Worm (Caenorhabditis elegans) whole organism, L3 larva: Measurements from ENCODE around the gene K12B6.11.

ENCODE experiments used
- ama-1 ChIP-seq: fragments of 150-350 bp; optimal IDR thresholded peaks from 2 replicates; lab custom pipeline; 2018
- ceh-16 ChIP-seq: sonication (generic microtip); optimal IDR thresholded peaks from 2 replicates; lab custom pipeline; 2017; ENCODE audit warnings: missing biosample characterization, missing genetic modification characterization
- daf-12 ChIP-seq: fragments of 150-350 bp; optimal IDR thresholded peaks from 2 replicates; lab custom pipeline; 2014; ENCODE audit warnings: missing biosample characterization, missing genetic modification reagents, missing genetic modification characterization
- elt-1 ChIP-seq: fragments of 150-350 bp; optimal IDR thresholded peaks from 2 replicates; lab custom pipeline; 2014; ENCODE audit warnings: missing biosample characterization, missing genetic modification characterization
- elt-2 ChIP-seq: sonication (generic microtip); optimal IDR thresholded peaks from 2 replicates; lab custom pipeline; 2016; ENCODE audit warnings: missing genetic modification reagents, mild to moderate bottlenecking, missing genetic modification characterization, missing compliant biosample characterization
- elt-3 ChIP-seq, 3 experiments: fragments of 150-350 bp in 1 of 3; sonication (generic microtip) in 2 of 3; optimal IDR thresholded peaks; 2 replicates in 2 of 3; 4 replicates in 1 of 3; lab custom pipeline; 2014 to 2017; ENCODE audit warnings: missing biosample characterization in 3 of 3, missing genetic modification characterization in 3 of 3
- fos-1 ChIP-seq: fragments of 150-350 bp; optimal IDR thresholded peaks from 2 replicates; lab custom pipeline; 2014; ENCODE audit warnings: missing biosample characterization, missing genetic modification characterization
- hmg-11 ChIP-seq: sonication (generic microtip); optimal IDR thresholded peaks from 2 replicates; lab custom pipeline; 2016; ENCODE audit warnings: missing genetic modification characterization, missing compliant biosample characterization
- lin-15B ChIP-seq: fragments of 150-350 bp; optimal IDR thresholded peaks from 2 replicates; lab custom pipeline; 2014; ENCODE audit warnings: missing biosample characterization, missing genetic modification characterization
- lin-39 ChIP-seq: fragments of 150-350 bp; optimal IDR thresholded peaks from 2 replicates; lab custom pipeline; 2018; ENCODE audit warnings: missing biosample characterization, missing genetic modification reagents, missing genetic modification characterization
- lsy-12 ChIP-seq: sonication (generic microtip); optimal IDR thresholded peaks from 2 replicates; lab custom pipeline; 2016; ENCODE audit warnings: mild to moderate bottlenecking, missing genetic modification characterization, missing compliant biosample characterization
- mml-1 ChIP-seq: fragments of 150-350 bp; sonication (generic microtip); optimal IDR thresholded peaks from 3 replicates; lab custom pipeline; 2014; ENCODE audit warnings: missing biosample characterization, missing genetic modification characterization
- nhr-11 ChIP-seq: fragments of 150-350 bp; optimal IDR thresholded peaks from 2 replicates; lab custom pipeline; 2014; ENCODE audit warnings: missing biosample characterization, missing genetic modification characterization
- nhr-12 ChIP-seq: fragments of 150-350 bp; optimal IDR thresholded peaks from 2 replicates; lab custom pipeline; 2014; ENCODE audit warnings: missing biosample characterization, missing genetic modification characterization
- nhr-23 ChIP-seq: fragments of 150-350 bp; optimal IDR thresholded peaks from 2 replicates; lab custom pipeline; 2014; ENCODE audit warnings: missing biosample characterization, missing genetic modification reagents, missing genetic modification characterization
- nhr-237 ChIP-seq: fragments of 150-350 bp; optimal IDR thresholded peaks from 2 replicates; lab custom pipeline; 2014; ENCODE audit warnings: missing biosample characterization, missing genetic modification characterization
- nhr-28 ChIP-seq: fragments of 150-350 bp; optimal IDR thresholded peaks from 2 replicates; lab custom pipeline; 2014; ENCODE audit warnings: missing biosample characterization, missing genetic modification characterization
- nhr-43 ChIP-seq: sonication (generic microtip); optimal IDR thresholded peaks from 2 replicates; lab custom pipeline; 2016; ENCODE audit warnings: mild to moderate bottlenecking, missing genetic modification characterization, missing compliant biosample characterization; ENCODE audit not compliant: poor library complexity, severe bottlenecking
- nhr-67 ChIP-seq: fragments of 150-350 bp; optimal IDR thresholded peaks from 2 replicates; lab custom pipeline; 2014; ENCODE audit warnings: missing biosample characterization, missing genetic modification characterization
- nhr-76 ChIP-seq: fragments of 150-350 bp; sonication (generic microtip); optimal IDR thresholded peaks from 5 replicates; lab custom pipeline; 2014; ENCODE audit warnings: missing biosample characterization, missing genetic modification characterization
- pqm-1 ChIP-seq: fragments of 150-350 bp; optimal IDR thresholded peaks from 2 replicates; lab custom pipeline; 2017; ENCODE audit warnings: missing biosample characterization, missing genetic modification characterization, inconsistent platforms
- tbx-2 ChIP-seq: sonication (generic microtip); optimal IDR thresholded peaks from 2 replicates; lab custom pipeline; 2016; ENCODE audit warnings: mild to moderate bottlenecking, missing genetic modification characterization, missing compliant biosample characterization
- unc-39 ChIP-seq: sonication (generic microtip); optimal IDR thresholded peaks from 4 replicates; lab custom pipeline; 2017; ENCODE audit warnings: missing biosample characterization, missing genetic modification characterization
- unc-62 ChIP-seq: fragments of 150-350 bp; sonication (generic microtip); optimal IDR thresholded peaks from 4 replicates; lab custom pipeline; 2014; ENCODE audit warnings: missing biosample characterization, missing genetic modification reagents, missing genetic modification characterization
- ztf-11 ChIP-seq: fragments of 150-350 bp; optimal IDR thresholded peaks from 2 replicates; lab custom pipeline; 2014; ENCODE audit warnings: missing biosample characterization, missing genetic modification characterization
- ztf-4 ChIP-seq: fragments of 150-350 bp; optimal IDR thresholded peaks from 2 replicates; lab custom pipeline; 2014; ENCODE audit warnings: missing biosample characterization, missing genetic modification characterization

The K12B6.11 gene

ce11 chrV:6331607-6332006 is 42.9 kb downstream of the K12B6.11 start, which contains the start of gene T28C12.1:
TSS of gene T28C12.1 (plus strand) at chrV:6331907.
- TF ChIP-seq nhr-76 (tag; lab: Kevin White, UChicago) (no peak), nhr-28 (no peak), ceh-16 (tag; lab: Kevin White, UChicago) (no peak), nhr-12 (tag; lab: Kevin White, UChicago) (no peak), tbx-2 (tag; lab: Kevin White, UChicago) (no peak), fos-1 (tag; lab: Kevin White, UChicago) (no peak), ama-1 (lab: Kevin White, UChicago) (no peak), nhr-43 (tag; lab: Kevin White, UChicago) (no peak), unc-62 (GFP tag; lab: Kevin White, UChicago) (no peak)

DNA sequence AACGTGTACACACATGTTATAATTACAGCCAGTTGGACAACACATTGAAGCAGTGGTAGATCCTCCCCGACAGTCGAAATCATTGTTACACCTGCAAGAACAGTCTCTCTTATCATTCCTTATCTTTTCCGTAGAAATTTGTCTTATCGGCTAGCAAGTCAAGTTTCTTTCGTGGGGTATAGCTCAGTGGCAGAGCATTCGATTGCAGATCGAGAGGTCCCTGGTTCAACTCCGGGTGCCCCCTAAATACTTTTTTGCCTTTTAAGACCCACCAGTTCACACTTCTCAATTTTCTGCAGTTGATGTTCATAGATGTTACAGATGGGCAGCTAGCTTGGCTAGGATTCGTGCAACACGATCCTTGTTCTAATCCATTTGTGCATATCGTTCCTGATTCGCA is 46.5 kb downstream of the K12B6.11 start:
- TF ChIP-seq nhr-11 (tag; lab: Kevin White, UChicago) (no peak), nhr-43 (tag; lab: Kevin White, UChicago) (peak; percentile 35), daf-12 (tag; lab: Kevin White, UChicago) (no peak), nhr-76 (tag; lab: Kevin White, UChicago) (no peak), elt-2 (tag; lab: Kevin White, UChicago) (peak; percentile 57), unc-39 (no peak)

DNA sequence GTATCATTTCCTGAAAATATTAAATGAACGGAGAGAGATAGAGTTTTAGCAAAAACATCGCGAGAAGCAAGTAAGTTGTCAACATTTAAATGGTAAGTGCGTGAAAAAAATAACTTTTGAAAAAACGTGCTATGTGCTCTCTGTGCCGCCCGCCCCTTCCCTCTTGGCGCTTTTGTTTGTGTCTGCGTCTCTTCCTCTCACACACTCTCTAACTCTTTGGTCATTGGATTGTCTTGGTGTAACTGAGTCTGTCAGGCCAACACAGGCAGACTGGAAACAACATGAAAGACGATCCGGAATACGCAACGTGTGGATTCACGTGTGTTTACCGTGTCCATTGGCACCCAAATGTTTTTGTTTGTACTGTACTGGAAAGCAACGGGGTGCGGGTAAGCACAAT is 47.4 kb downstream of the K12B6.11 start, which contains the start of gene T28C12.6:
TSS of gene T28C12.6 (minus strand) at position 12 of the 400 bp plus-strand sequence.
- TF ChIP-seq nhr-237 (tag; lab: Kevin White, UChicago) (no peak), ztf-4 (tag; lab: Kevin White, UChicago) (no peak), unc-39 (no peak), lsy-12 (tag; lab: Kevin White, UChicago) (no peak), nhr-67 (tag; lab: Kevin White, UChicago) (no peak), daf-12 (tag; lab: Kevin White, UChicago) (no peak), lin-39 (tag; lab: Kevin White, UChicago) (no peak), ztf-11 (tag; lab: Kevin White, UChicago) (no peak), mml-1 (tag; lab: Kevin White, UChicago) (no peak), elt-3 (tag; optimal IDR thresholded peaks at IDR 0.05; lab: Kevin White, UChicago) (no peak), fos-1 (tag; lab: Kevin White, UChicago) (no peak), hmg-11 (no peak), lin-15B (tag; lab: Kevin White, UChicago) (no peak), nhr-23 (no peak), elt-1 (tag; lab: Kevin White, UChicago) (no peak), tbx-2 (tag; lab: Kevin White, UChicago) (no peak), nhr-76 (tag; lab: Kevin White, UChicago) (no peak), pqm-1 (tag; lab: Kevin White, UChicago) (no peak)
